Fruit fly (Drosophila melanogaster) whole organism, embryonic: ENCODE results near the gene nuf.
A peak's percentile ranks its signal among the peaks of the same experiment; 100 is the strongest.

ENCODE experiments used
- Adf1 ChIP-seq: fragments of 200-800 bp; sonication (Bioruptor generic); IDR thresholded peaks from 2 replicates; pipeline ENCODE4 v1.3.6; 2022; ENCODE audit warnings: missing biosample characterization, missing genetic modification characterization
- Bgb ChIP-seq: fragments of 200-800 bp; sonication (Bioruptor generic); IDR thresholded peaks from 2 replicates; pipeline ENCODE4 v1.3.6; 2022; ENCODE audit warnings: missing biosample characterization, missing genetic modification characterization; ENCODE audit not compliant: partially characterized antibody
- CG11398 ChIP-seq: fragments of 200-800 bp; sonication (Bioruptor generic); optimal IDR thresholded peaks from 2 replicates; lab custom pipeline; 2016; ENCODE audit warnings: missing biosample characterization, missing genetic modification characterization
- CG11504 ChIP-seq: fragments of 200-800 bp; sonication (Bioruptor generic); optimal IDR thresholded peaks from 3 replicates; lab custom pipeline; 2019; ENCODE audit warnings: missing biosample characterization, mild to moderate bottlenecking, missing genetic modification characterization, moderate library complexity
- CG12104 ChIP-seq: fragments of 200-800 bp; sonication (Bioruptor generic); optimal IDR thresholded peaks from 3 replicates; lab custom pipeline; 2016; ENCODE audit warnings: missing biosample characterization, missing genetic modification characterization
- CG13894 ChIP-seq: fragments of 200-800 bp; sonication (Bioruptor generic); optimal IDR thresholded peaks from 3 replicates; lab custom pipeline; 2018; ENCODE audit warnings: missing biosample characterization, mild to moderate bottlenecking, missing genetic modification characterization, moderate library complexity
- CG14014 ChIP-seq: fragments of 200-800 bp; sonication (Bioruptor generic); IDR thresholded peaks from 2 replicates; pipeline ENCODE4 v1.3.6; 2022; ENCODE audit warnings: missing biosample characterization, missing genetic modification characterization
- CG15696 ChIP-seq: fragments of 200-800 bp; sonication (Bioruptor generic); optimal IDR thresholded peaks from 2 replicates; lab custom pipeline; 2019; ENCODE audit warnings: missing biosample characterization, mild to moderate bottlenecking, missing genetic modification characterization, moderate library complexity
- CG1647 ChIP-seq: fragments of 200-800 bp; sonication (Bioruptor generic); optimal IDR thresholded peaks from 3 replicates; lab custom pipeline; 2016; ENCODE audit warnings: missing biosample characterization, missing genetic modification characterization
- CG17385 ChIP-seq: fragments of 200-800 bp; sonication (Bioruptor generic); optimal IDR thresholded peaks from 3 replicates; lab custom pipeline; 2018; ENCODE audit warnings: missing biosample characterization, mild to moderate bottlenecking, missing genetic modification characterization
- CG2199 ChIP-seq: fragments of 200-800 bp; sonication (Bioruptor generic); IDR thresholded peaks from 3 replicates; pipeline ENCODE4 v1.3.6; 2022; ENCODE audit warnings: missing biosample characterization, missing genetic modification characterization
- CG3995 ChIP-seq: fragments of 200-800 bp; sonication (Bioruptor generic); optimal IDR thresholded peaks from 3 replicates; lab custom pipeline; 2016; ENCODE audit warnings: missing biosample characterization, missing genetic modification characterization
- CG4360 ChIP-seq: fragments of 200-800 bp; sonication (Bioruptor generic); IDR thresholded peaks from 2 replicates; pipeline ENCODE4 v1.3.6; 2022; ENCODE audit warnings: missing biosample characterization, missing genetic modification characterization
- CG6683 ChIP-seq: fragments of 200-800 bp; sonication (Bioruptor generic); optimal IDR thresholded peaks from 2 replicates; lab custom pipeline; 2017; ENCODE audit warnings: missing biosample characterization, mild to moderate bottlenecking, missing genetic modification characterization, missing genetic modification reagents
- CG7963 ChIP-seq: fragments of 200-800 bp; sonication (Bioruptor generic); IDR thresholded peaks from 3 replicates; pipeline ENCODE4 v1.3.6; 2022; ENCODE audit warnings: missing biosample characterization, missing genetic modification characterization; ENCODE audit not compliant: partially characterized antibody
- CG8089 ChIP-seq: fragments of 200-800 bp; sonication (Bioruptor generic); optimal IDR thresholded peaks from 3 replicates; lab custom pipeline; 2016; ENCODE audit warnings: missing biosample characterization, missing genetic modification characterization
- CG8765 ChIP-seq: fragments of 200-800 bp; sonication (Bioruptor generic); IDR thresholded peaks from 2 replicates; pipeline ENCODE4 v1.3.6; 2022; ENCODE audit warnings: missing biosample characterization, missing genetic modification characterization
- CG9797 ChIP-seq: fragments of 200-800 bp; sonication (Bioruptor generic); optimal IDR thresholded peaks from 3 replicates; lab custom pipeline; 2018; ENCODE audit warnings: missing biosample characterization, mild to moderate bottlenecking, missing genetic modification characterization
- CrebB ChIP-seq: fragments of 200-800 bp; sonication (Bioruptor generic); optimal IDR thresholded peaks from 3 replicates; lab custom pipeline; 2018; ENCODE audit warnings: missing biosample characterization, mild to moderate bottlenecking, missing genetic modification characterization
- Dip2 ChIP-seq: fragments of 200-800 bp; sonication (Bioruptor generic); IDR thresholded peaks from 2 replicates; pipeline ENCODE4 v1.3.6; 2022; ENCODE audit warnings: missing biosample characterization, missing genetic modification characterization
- Dll ChIP-seq: fragments of 200-800 bp; sonication (Bioruptor generic); IDR thresholded peaks from 4 replicates; pipeline ENCODE4 v1.3.6; 2022; ENCODE audit warnings: missing biosample characterization, missing genetic modification characterization; ENCODE audit not compliant: partially characterized antibody
- Dp ChIP-seq: fragments of 200-800 bp; sonication (Bioruptor generic); optimal IDR thresholded peaks from 2 replicates; lab custom pipeline; 2018; ENCODE audit warnings: missing biosample characterization, mild to moderate bottlenecking, missing genetic modification characterization, moderate library complexity
- Fer1 ChIP-seq: fragments of 200-800 bp; sonication (Bioruptor generic); optimal IDR thresholded peaks from 2 replicates; lab custom pipeline; 2017; ENCODE audit warnings: missing biosample characterization, mild to moderate bottlenecking, missing genetic modification characterization
- Hmx ChIP-seq: fragments of 200-800 bp; sonication (Bioruptor generic); optimal IDR thresholded peaks from 2 replicates; lab custom pipeline; 2016; ENCODE audit warnings: missing biosample characterization, missing genetic modification characterization
- Hr3 ChIP-seq: fragments of 200-800 bp; sonication (Bioruptor generic); optimal IDR thresholded peaks from 3 replicates; lab custom pipeline; 2016; ENCODE audit warnings: missing biosample characterization, missing genetic modification characterization
- Max ChIP-seq: fragments of 200-800 bp; sonication (Bioruptor generic); optimal IDR thresholded peaks from 2 replicates; lab custom pipeline; 2016; ENCODE audit warnings: missing biosample characterization, mild to moderate bottlenecking, missing genetic modification characterization
- NC2β ChIP-seq: fragments of 200-800 bp; sonication (Bioruptor generic); optimal IDR thresholded peaks from 2 replicates; lab custom pipeline; 2016; ENCODE audit warnings: missing biosample characterization, missing genetic modification characterization
- Spps ChIP-seq: fragments of 200-800 bp; sonication (Bioruptor generic); optimal IDR thresholded peaks from 2 replicates; lab custom pipeline; 2018; ENCODE audit warnings: missing biosample characterization, mild to moderate bottlenecking, missing genetic modification characterization
- aop ChIP-seq: fragments of 200-800 bp; sonication (Bioruptor generic); IDR thresholded peaks from 2 replicates; pipeline ENCODE4 v1.3.6; 2022; ENCODE audit warnings: missing biosample characterization, missing genetic modification characterization
- ara ChIP-seq: fragments of 200-800 bp; sonication (Bioruptor generic); IDR thresholded peaks from 2 replicates; pipeline ENCODE4 v1.3.6; 2022; ENCODE audit warnings: missing biosample characterization, missing genetic modification characterization
- ase ChIP-seq: fragments of 200-800 bp; sonication (Bioruptor generic); IDR thresholded peaks from 3 replicates; pipeline ENCODE4 v1.3.6; 2022; ENCODE audit warnings: missing biosample characterization, missing genetic modification characterization
- bcd ChIP-seq: fragments of 200-800 bp; sonication (Bioruptor generic); optimal IDR thresholded peaks from 2 replicates; lab custom pipeline; 2017; ENCODE audit warnings: missing biosample characterization, mild to moderate bottlenecking, missing genetic modification characterization
- bigmax ChIP-seq: fragments of 200-800 bp; sonication (Bioruptor generic); optimal IDR thresholded peaks from 2 replicates; lab custom pipeline; 2018; ENCODE audit warnings: missing biosample characterization, mild to moderate bottlenecking, missing genetic modification characterization
- cad ChIP-seq: fragments of >200 bp; optimal IDR thresholded peaks from 2 replicates; lab custom pipeline; 2017; ENCODE audit warnings: missing biosample characterization, missing genetic modification characterization
- crp ChIP-seq, 2 experiments: fragments of 200-800 bp; sonication (Bioruptor generic); optimal IDR thresholded peaks; 2 replicates in 1 of 2; 3 replicates in 1 of 2; lab custom pipeline; 2017; ENCODE audit warnings: missing biosample characterization in 2 of 2, missing genetic modification characterization in 2 of 2, mild to moderate bottlenecking in 1 of 2, moderate library complexity in 1 of 2
- gfzf ChIP-seq: fragments of 200-800 bp; sonication (Bioruptor generic); optimal IDR thresholded peaks from 2 replicates; lab custom pipeline; 2016; ENCODE audit warnings: missing biosample characterization, mild to moderate bottlenecking, missing genetic modification characterization, moderate library complexity
- ham ChIP-seq: fragments of 200-800 bp; sonication (Bioruptor generic); IDR thresholded peaks from 2 replicates; pipeline ENCODE4 v1.3.6; 2022; ENCODE audit warnings: missing biosample characterization, missing genetic modification characterization
- jigr1 ChIP-seq: fragments of 200-800 bp; sonication (Bioruptor generic); IDR thresholded peaks from 3 replicates; pipeline ENCODE4 v1.3.6; 2022; ENCODE audit warnings: missing biosample characterization, missing genetic modification characterization
- jing ChIP-seq: fragments of 200-800 bp; sonication (Bioruptor generic); optimal IDR thresholded peaks from 2 replicates; lab custom pipeline; 2018; ENCODE audit warnings: missing biosample characterization, mild to moderate bottlenecking, missing genetic modification characterization
- lbe ChIP-seq: fragments of 200-800 bp; sonication (Bioruptor generic); optimal IDR thresholded peaks from 2 replicates; lab custom pipeline; 2016; ENCODE audit warnings: missing biosample characterization, mild to moderate bottlenecking, missing genetic modification characterization
- mam ChIP-seq: fragments of 200-800 bp; sonication (Bioruptor generic); optimal IDR thresholded peaks from 3 replicates; lab custom pipeline; 2016; ENCODE audit warnings: missing biosample characterization, missing genetic modification characterization
- p53 ChIP-seq: fragments of 200-800 bp; sonication (Bioruptor generic); optimal IDR thresholded peaks from 2 replicates; lab custom pipeline; 2016; ENCODE audit warnings: missing biosample characterization, missing genetic modification characterization
- pan ChIP-seq, 4 experiments: fragments of >200 bp in 3 of 4; fragments of 200-800 bp in 1 of 4; sonication (Bioruptor generic) in 1 of 4; optimal IDR thresholded peaks in 3 of 4; IDR thresholded peaks in 1 of 4; 2 replicates each; pipeline versions ENCODE4 v1.3.6 to Lab custom; 2017 to 2022; ENCODE audit warnings: missing biosample characterization in 2 of 4, missing genetic modification characterization in 2 of 4, mixed read lengths in 1 of 4
- pzg ChIP-seq: fragments of 200-800 bp; sonication (Bioruptor generic); optimal IDR thresholded peaks from 3 replicates; lab custom pipeline; 2018; ENCODE audit warnings: missing biosample characterization, mild to moderate bottlenecking, missing genetic modification characterization, moderate library complexity
- sna ChIP-seq: fragments of 200-800 bp; sonication (Bioruptor generic); IDR thresholded peaks from 2 replicates; pipeline ENCODE4 v1.3.6; 2022; ENCODE audit warnings: missing biosample characterization, missing genetic modification characterization; ENCODE audit not compliant: partially characterized antibody
- ssp ChIP-seq: fragments of 200-800 bp; sonication (Bioruptor generic); IDR thresholded peaks from 2 replicates; pipeline ENCODE4 v1.3.6; 2022; ENCODE audit warnings: missing biosample characterization, missing genetic modification characterization
- sug ChIP-seq: fragments of 200-800 bp; optimal IDR thresholded peaks from 2 replicates; lab custom pipeline; 2019; ENCODE audit warnings: missing biosample characterization, mild to moderate bottlenecking, missing genetic modification characterization, moderate library complexity
- trem ChIP-seq: fragments of 200-800 bp; optimal IDR thresholded peaks from 3 replicates; lab custom pipeline; 2019; ENCODE audit warnings: missing biosample characterization, mild to moderate bottlenecking, missing genetic modification characterization, moderate library complexity
- wek ChIP-seq: fragments of 200-800 bp; sonication (Bioruptor generic); optimal IDR thresholded peaks from 3 replicates; lab custom pipeline; 2018; ENCODE audit warnings: missing biosample characterization, mild to moderate bottlenecking, missing genetic modification characterization, moderate library complexity
- yki ChIP-seq: fragments of >200 bp; optimal IDR thresholded peaks from 3 replicates; lab custom pipeline; 2018

The nuf gene

dm6 chr3L:14217677-14218254, 27.1 kb downstream of the nuf start, which contains the start of gene CG7768 (continued):
- peak; percentile 58 for TF ChIP-seq CG11504 (tag; lab: Kevin White, UChicago)
- no peak for TF ChIP-seq p53 (GFP tag; lab: Kevin White, UChicago)
- no peak for TF ChIP-seq Dp (GFP tag; lab: Kevin White, UChicago)
- peak; percentile 47 for TF ChIP-seq CG11398 (GFP tag; lab: Kevin White, UChicago)
- TF ChIP-seq CG8765 (GFP tag; lab: Robert Waterston, UW) = no peak
- no peak for TF ChIP-seq pzg (GFP tag; lab: Kevin White, UChicago)
- no peak for TF ChIP-seq CG9797 (GFP tag; lab: Kevin White, UChicago)
- peak; percentile 27 for TF ChIP-seq bcd (GFP tag; lab: Kevin White, UChicago)
- TF ChIP-seq CG1647 (GFP tag; lab: Kevin White, UChicago) = peak; percentile 47
- no peak for TF ChIP-seq lbe (GFP tag; lab: Kevin White, UChicago)
- no peak for TF ChIP-seq jing
- no peak for TF ChIP-seq ssp (GFP tag; lab: Robert Waterston, UW)
- TF ChIP-seq CG14014 (GFP tag; lab: Robert Waterston, UW) = peak; percentile 65; the same call in 1 of the 2 replicates
- TF ChIP-seq Fer1 (GFP tag; lab: Kevin White, UChicago) = peak; percentile 86
- peak; percentile 60 for TF ChIP-seq CG15696 (tag; lab: Kevin White, UChicago)
- TF ChIP-seq ara (GFP tag; lab: Robert Waterston, UW) = no peak
- TF ChIP-seq Max (GFP tag; lab: Kevin White, UChicago) = no peak
- TF ChIP-seq sug = peak; percentile 22
- no peak for TF ChIP-seq ham (GFP tag; lab: Robert Waterston, UW)
- no peak for TF ChIP-seq Spps (tag; lab: Kevin White, UChicago)
- TF ChIP-seq crp (GFP tag; optimal IDR thresholded peaks at IDR 0.05; lab: Kevin White, UChicago) = no peak
- TF ChIP-seq CG17385 = peak; percentile 47
- TF ChIP-seq NC2β = peak; percentile 4
- TF ChIP-seq CrebB (tag; lab: Kevin White, UChicago) = peak; percentile 73
- TF ChIP-seq jigr1 (GFP tag; lab: Robert Waterston, UW) = no peak
- 0 out of 3 replicates have a peak, but pooled peaks have one; percentile 30 for TF ChIP-seq ase (GFP tag; lab: Robert Waterston, UW)
- TF ChIP-seq CG13894 = peak; percentile 47
- TF ChIP-seq bigmax (GFP tag; lab: Kevin White, UChicago) = peak; percentile 6
- no peak for TF ChIP-seq cad (GFP tag; lab: Kevin White, UChicago)

- TF ChIP-seq trem (tag; lab: Kevin White, UChicago) = peak; percentile 12
- TF ChIP-seq CG3995 (GFP tag; lab: Kevin White, UChicago) = peak; percentile 8
- peak; percentile 27; the same call in 1 of the 2 replicates for TF ChIP-seq Bgb (GFP tag; lab: Robert Waterston, UW)
- TF ChIP-seq mam = no peak
- no peak for TF ChIP-seq CG8089
- no peak for TF ChIP-seq CG6683
- no peak for TF ChIP-seq gfzf (GFP tag; lab: Kevin White, UChicago)
- TF ChIP-seq Hr3 = no peak
- TF ChIP-seq sna (GFP tag; lab: Robert Waterston, UW) = peak; percentile 79
- TF ChIP-seq CG7963 = 0 out of 3 replicates have a peak, but pooled peaks have one; percentile 7
- peak; percentile 66 for TF ChIP-seq CG4360 (GFP tag; lab: Robert Waterston, UW)
- peak; percentile 52 for TF ChIP-seq yki
- TF ChIP-seq CG12104 (GFP tag; lab: Kevin White, UChicago) = no peak
- peak; percentile 91 for TF ChIP-seq Adf1 (GFP tag; lab: Robert Waterston, UW)
- TF ChIP-seq pan (optimal IDR thresholded peaks at IDR 0.05; lab: Kevin White, UChicago) = no peak
- peak in 1 of 2 experiments; percentile 39 for TF ChIP-seq pan (GFP tag; optimal IDR thresholded peaks at IDR 0.05 in 1 of 2, IDR thresholded peaks at IDR 0.05 in 1 of 2)
- no peak for TF ChIP-seq Dip2
- TF ChIP-seq Hmx (GFP tag; lab: Kevin White, UChicago) = no peak
- no peak for TF ChIP-seq wek (GFP tag; lab: Kevin White, UChicago)
- TF ChIP-seq aop = no peak
- TF ChIP-seq Dll (GFP tag; lab: Robert Waterston, UW) = peak; percentile 66
- TF ChIP-seq CG2199 = peak; percentile 75; the same call in 2 of the 3 replicates
Observed at dm6 chr3L:14219422-14219853, 28.8 kb downstream of the nuf start.
